Worm (Caenorhabditis elegans) whole organism, L2 larva: ENCODE data around the gene arid-1.

Experiments
- Y55F3AM.14 ChIP-seq: fragments of 200-800 bp; sonication (Bioruptor generic); optimal IDR thresholded peaks from 2 replicates; lab custom pipeline; 2018; ENCODE audit warnings: mild to moderate bottlenecking, missing genetic modification characterization, missing compliant biosample characterization
- gmeb-1 ChIP-seq: fragments of 150-350 bp; optimal IDR thresholded peaks from 2 replicates; lab custom pipeline; 2014; ENCODE audit warnings: missing biosample characterization, missing genetic modification characterization
- mdl-1 ChIP-seq, 2 experiments: fragments of 150-350 bp in 1 of 2; sonication (generic microtip) in 1 of 2; optimal IDR thresholded peaks; 2 replicates each; lab custom pipeline; 2017; ENCODE audit warnings: missing biosample characterization in 2 of 2, missing genetic modification characterization in 2 of 2
- sem-4 ChIP-seq: fragments of 150-350 bp; optimal IDR thresholded peaks from 2 replicates; lab custom pipeline; 2014; ENCODE audit warnings: missing biosample characterization, missing genetic modification reagents, missing genetic modification characterization
- unc-55 ChIP-seq: fragments of 150-350 bp; sonication (generic microtip); optimal IDR thresholded peaks from 3 replicates; lab custom pipeline; 2014; ENCODE audit warnings: missing biosample characterization, missing genetic modification reagents, missing genetic modification characterization

- TF ChIP-seq mdl-1 (tag; optimal IDR thresholded peaks at IDR 0.05; lab: Kevin White, UChicago), result no peak
- TF ChIP-seq unc-55 (GFP tag; lab: Kevin White, UChicago), result no peak
- no peak for TF ChIP-seq Y55F3AM.14 (GFP tag; lab: Kevin White, UChicago)
- no peak for TF ChIP-seq sem-4 (tag; lab: Kevin White, UChicago)
- no peak for TF ChIP-seq gmeb-1 (tag; lab: Kevin White, UChicago)
Observed at ce11 chrV:238094-238493, 52.1 kb downstream of the arid-1 start, which contains the start of gene R02C2.1.
